Worm (Caenorhabditis elegans) whole organism, L1 larva: ENCODE data around the gene VY10G11R.1.
"Not testable (repeated sequence)": the region's sequence is repeated elsewhere in the genome, so short reads cannot be mapped to it uniquely, and the experiment has no call there.

ENCODE experiments used
- ama-1 ChIP-seq: fragments of 150-350 bp; optimal IDR thresholded peaks from 2 replicates; lab custom pipeline; 2014
- efl-3 ChIP-seq: fragments of 200-800 bp; sonication (Bioruptor generic); optimal IDR thresholded peaks from 2 replicates; lab custom pipeline; 2018; ENCODE audit warnings: mild to moderate bottlenecking, missing genetic modification characterization, missing compliant biosample characterization
- hlh-17 ChIP-seq: fragments of 200-800 bp; sonication (Bioruptor generic); optimal IDR thresholded peaks from 2 replicates; lab custom pipeline; 2018; ENCODE audit warnings: missing genetic modification characterization, mild to moderate bottlenecking, missing compliant biosample characterization, moderate library complexity, borderline replicate concordance
- lin-13 ChIP-seq: fragments of 150-350 bp; optimal IDR thresholded peaks from 2 replicates; lab custom pipeline; 2014; ENCODE audit warnings: missing biosample characterization, missing genetic modification reagents, missing genetic modification characterization
- lir-3 ChIP-seq: sonication (generic microtip); optimal IDR thresholded peaks from 2 replicates; lab custom pipeline; 2016; ENCODE audit warnings: mild to moderate bottlenecking, missing genetic modification characterization, moderate library complexity, missing compliant biosample characterization; ENCODE audit not compliant: poor library complexity
- lsy-2 ChIP-seq, 2 experiments: fragments of 150-350 bp; optimal IDR thresholded peaks; 2 replicates each; lab custom pipeline; 2014; ENCODE audit warnings: missing biosample characterization in 2 of 2, missing genetic modification characterization in 2 of 2
- nhr-20 ChIP-seq: sonication (generic microtip); optimal IDR thresholded peaks from 2 replicates; lab custom pipeline; 2016; ENCODE audit warnings: mild to moderate bottlenecking, missing genetic modification characterization, missing compliant biosample characterization
- nhr-47 ChIP-seq: sonication (generic microtip); optimal IDR thresholded peaks from 2 replicates; lab custom pipeline; 2016; ENCODE audit warnings: mild to moderate bottlenecking, missing genetic modification characterization, moderate library complexity, missing compliant biosample characterization
- skn-1 ChIP-seq: fragments of 150-350 bp; optimal IDR thresholded peaks from 2 replicates; lab custom pipeline; 2014; ENCODE audit warnings: missing biosample characterization, missing genetic modification characterization
- sptf-1 ChIP-seq: fragments of 150-350 bp; optimal IDR thresholded peaks from 2 replicates; lab custom pipeline; 2014; ENCODE audit warnings: missing biosample characterization, missing genetic modification characterization
- unc-62 ChIP-seq: fragments of 150-350 bp; optimal IDR thresholded peaks from 2 replicates; lab custom pipeline; 2014; ENCODE audit warnings: missing biosample characterization, missing genetic modification reagents, missing genetic modification characterization
- zag-1 ChIP-seq: fragments of 150-350 bp; optimal IDR thresholded peaks from 2 replicates; lab custom pipeline; 2014; ENCODE audit warnings: missing biosample characterization, missing genetic modification characterization
- ztf-4 ChIP-seq: fragments of 150-350 bp; optimal IDR thresholded peaks from 2 replicates; lab custom pipeline; 2014; ENCODE audit warnings: missing biosample characterization, missing genetic modification characterization

DNA sequence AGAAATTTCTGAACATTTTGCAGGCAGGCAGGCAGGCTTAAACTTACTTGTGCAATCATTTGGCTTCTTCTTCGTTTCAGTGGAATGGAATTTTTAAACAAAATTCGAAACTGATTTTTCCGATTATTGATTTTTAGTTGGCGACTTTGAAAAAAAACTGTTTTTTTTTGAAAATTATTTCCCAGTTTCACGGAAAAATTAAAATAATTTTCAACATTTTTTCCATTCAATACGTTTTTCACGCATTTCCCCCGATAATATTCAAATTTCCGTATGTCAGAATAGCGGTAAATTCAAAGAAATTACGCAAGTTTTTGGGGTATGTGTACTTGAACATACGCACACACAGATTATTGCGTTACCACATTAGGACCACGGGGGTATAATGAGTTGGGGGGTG is at the start of gene VY10G11R.1:
- TF ChIP-seq lir-3; nhr-47 (tag; lab: Kevin White, UChicago); lin-13; hlh-17 (GFP tag; lab: Kevin White, UChicago); efl-3; nhr-20 (tag; lab: Kevin White, UChicago); skn-1 (tag; lab: Kevin White, UChicago); ztf-4; zag-1 (tag; lab: Kevin White, UChicago); sptf-1 (tag; lab: Kevin White, UChicago); ama-1 (lab: Kevin White, UChicago); unc-62 (GFP tag; lab: Kevin White, UChicago); lsy-2 (tag; optimal IDR thresholded peaks at IDR 0.05; lab: Kevin White, UChicago): not testable (repeated sequence)
